Fruit fly (Drosophila melanogaster) whole organism, embryonic: ENCODE results near the gene Mgat4a.

Experiments
- Bteb2 ChIP-seq: fragments of 200-800 bp; sonication (Bioruptor generic); optimal IDR thresholded peaks from 2 replicates; lab custom pipeline; 2016; ENCODE audit warnings: missing biosample characterization, missing genetic modification characterization
- CG12155 ChIP-seq: fragments of 200-800 bp; sonication (Bioruptor generic); optimal IDR thresholded peaks from 3 replicates; lab custom pipeline; 2016; ENCODE audit warnings: missing biosample characterization, missing genetic modification characterization
- CG12659 ChIP-seq: fragments of 200-800 bp; sonication (Bioruptor generic); optimal IDR thresholded peaks from 3 replicates; lab custom pipeline; 2017; ENCODE audit warnings: mild to moderate bottlenecking, missing biosample characterization, missing genetic modification reagents, missing genetic modification characterization
- CG14441 ChIP-seq: fragments of 200-800 bp; sonication (Bioruptor generic); IDR thresholded peaks from 2 replicates; pipeline ENCODE4 v1.3.6; 2022; ENCODE audit warnings: missing biosample characterization, missing genetic modification characterization
- CG14710 ChIP-seq: fragments of 200-800 bp; sonication (Bioruptor generic); optimal IDR thresholded peaks from 3 replicates; lab custom pipeline; 2019; ENCODE audit warnings: missing biosample characterization, mild to moderate bottlenecking, missing genetic modification characterization, moderate library complexity
- CG16813 ChIP-seq: fragments of 200-800 bp; sonication (Bioruptor generic); IDR thresholded peaks from 3 replicates; pipeline ENCODE4 v1.3.6; 2022; ENCODE audit warnings: missing biosample characterization, missing genetic modification characterization; ENCODE audit not compliant: partially characterized antibody
- CG17328 ChIP-seq: fragments of 200-800 bp; sonication (Bioruptor generic); IDR thresholded peaks from 2 replicates; pipeline ENCODE4 v1.3.6; 2022; ENCODE audit warnings: missing biosample characterization, missing genetic modification characterization
- CG18764 ChIP-seq: fragments of 200-800 bp; sonication (Bioruptor generic); optimal IDR thresholded peaks from 3 replicates; lab custom pipeline; 2016; ENCODE audit warnings: missing biosample characterization, missing genetic modification characterization
- CG2120 ChIP-seq: fragments of 200-800 bp; sonication (Bioruptor generic); optimal IDR thresholded peaks from 3 replicates; lab custom pipeline; 2016; ENCODE audit warnings: missing biosample characterization, missing genetic modification characterization
- CG30403 ChIP-seq: fragments of 200-800 bp; sonication (Bioruptor generic); optimal IDR thresholded peaks from 3 replicates; lab custom pipeline; 2016; ENCODE audit warnings: missing biosample characterization, missing genetic modification characterization
- CG31224 ChIP-seq: fragments of 200-800 bp; sonication (Bioruptor generic); IDR thresholded peaks from 2 replicates; pipeline ENCODE4 v1.3.6; 2022; ENCODE audit warnings: missing biosample characterization, missing genetic modification characterization
- CG33213 ChIP-seq: fragments of 200-800 bp; sonication (Bioruptor generic); optimal IDR thresholded peaks from 3 replicates; lab custom pipeline; 2016; ENCODE audit warnings: missing biosample characterization, missing genetic modification characterization
- CG34224 ChIP-seq: fragments of 200-800 bp; sonication (Bioruptor generic); IDR thresholded peaks from 3 replicates; pipeline ENCODE4 v1.3.6; 2022; ENCODE audit warnings: missing biosample characterization, missing genetic modification characterization; ENCODE audit not compliant: partially characterized antibody
- CG4424 ChIP-seq: fragments of 200-800 bp; sonication (Bioruptor generic); optimal IDR thresholded peaks from 3 replicates; lab custom pipeline; 2016; ENCODE audit warnings: missing biosample characterization, missing genetic modification characterization
- CG8388 ChIP-seq: fragments of 200-800 bp; sonication (Bioruptor generic); optimal IDR thresholded peaks from 2 replicates; lab custom pipeline; 2019; ENCODE audit warnings: missing biosample characterization, mild to moderate bottlenecking, missing genetic modification characterization, moderate library complexity
- Dbx ChIP-seq: fragments of 200-800 bp; sonication (Bioruptor generic); IDR thresholded peaks from 3 replicates; pipeline ENCODE4 v1.3.6; 2022; ENCODE audit warnings: missing biosample characterization, missing genetic modification characterization
- Doc3 ChIP-seq: fragments of 200-800 bp; sonication (Bioruptor generic); IDR thresholded peaks from 3 replicates; pipeline ENCODE4 v1.3.6; 2022; ENCODE audit warnings: missing biosample characterization, missing genetic modification characterization; ENCODE audit not compliant: partially characterized antibody
- HLH3B ChIP-seq: fragments of 200-800 bp; sonication (Bioruptor generic); IDR thresholded peaks from 2 replicates; pipeline ENCODE4 v1.3.6; 2022; ENCODE audit warnings: missing biosample characterization, missing genetic modification characterization
- Hr3 ChIP-seq: fragments of 200-800 bp; sonication (Bioruptor generic); optimal IDR thresholded peaks from 3 replicates; lab custom pipeline; 2016; ENCODE audit warnings: missing biosample characterization, missing genetic modification characterization
- Max ChIP-seq: fragments of 200-800 bp; sonication (Bioruptor generic); optimal IDR thresholded peaks from 2 replicates; lab custom pipeline; 2016; ENCODE audit warnings: missing biosample characterization, mild to moderate bottlenecking, missing genetic modification characterization
- Mrtf ChIP-seq: fragments of 200-800 bp; sonication (Bioruptor generic); IDR thresholded peaks from 3 replicates; pipeline ENCODE4 v1.3.6; 2022; ENCODE audit warnings: missing biosample characterization, missing genetic modification characterization
- Myb ChIP-seq: fragments of 200-800 bp; sonication (Bioruptor generic); optimal IDR thresholded peaks from 2 replicates; lab custom pipeline; 2016; ENCODE audit warnings: missing biosample characterization, missing genetic modification characterization
- Neu2 ChIP-seq: fragments of 200-800 bp; sonication (Bioruptor generic); optimal IDR thresholded peaks from 3 replicates; lab custom pipeline; 2016; ENCODE audit warnings: missing biosample characterization, missing genetic modification characterization, borderline replicate concordance
- Side ChIP-seq: fragments of 200-800 bp; sonication (Bioruptor generic); optimal IDR thresholded peaks from 2 replicates; lab custom pipeline; 2016; ENCODE audit warnings: missing biosample characterization, missing genetic modification characterization
- Trl ChIP-seq, 3 experiments: fragments of >200 bp in 2 of 3; fragments of 200-800 bp in 1 of 3; sonication (Bioruptor generic) in 1 of 3; optimal IDR thresholded peaks; 2 replicates in 1 of 3; 3 replicates in 2 of 3; lab custom pipeline; 2016 to 2017; ENCODE audit warnings: missing biosample characterization in 1 of 3, missing genetic modification characterization in 1 of 3
- ase ChIP-seq: fragments of 200-800 bp; sonication (Bioruptor generic); IDR thresholded peaks from 3 replicates; pipeline ENCODE4 v1.3.6; 2022; ENCODE audit warnings: missing biosample characterization, missing genetic modification characterization
- cato ChIP-seq: fragments of 200-800 bp; sonication (Bioruptor generic); optimal IDR thresholded peaks from 2 replicates; lab custom pipeline; 2016; ENCODE audit warnings: missing biosample characterization, missing genetic modification characterization, borderline replicate concordance
- crc ChIP-seq: fragments of 200-800 bp; sonication (Bioruptor generic); optimal IDR thresholded peaks from 2 replicates; lab custom pipeline; 2016; ENCODE audit warnings: missing biosample characterization, missing genetic modification characterization
- dmrt99B ChIP-seq: fragments of 200-800 bp; sonication (Bioruptor generic); optimal IDR thresholded peaks from 2 replicates; lab custom pipeline; 2018; ENCODE audit warnings: missing biosample characterization, mild to moderate bottlenecking, missing genetic modification characterization, moderate library complexity
- ems ChIP-seq: fragments of 200-800 bp; sonication (Bioruptor generic); optimal IDR thresholded peaks from 3 replicates; lab custom pipeline; 2016; ENCODE audit warnings: missing biosample characterization, missing genetic modification characterization
- gfzf ChIP-seq: fragments of 200-800 bp; sonication (Bioruptor generic); optimal IDR thresholded peaks from 2 replicates; lab custom pipeline; 2016; ENCODE audit warnings: missing biosample characterization, mild to moderate bottlenecking, missing genetic modification characterization, moderate library complexity
- gsb-n ChIP-seq: fragments of 200-800 bp; sonication (Bioruptor generic); optimal IDR thresholded peaks from 3 replicates; lab custom pipeline; 2018; ENCODE audit warnings: missing biosample characterization, mild to moderate bottlenecking, missing genetic modification characterization
- her ChIP-seq: fragments of 200-800 bp; sonication (Bioruptor generic); optimal IDR thresholded peaks from 2 replicates; lab custom pipeline; 2016; ENCODE audit warnings: missing biosample characterization, missing genetic modification characterization
- inv ChIP-seq: fragments of 200-800 bp; sonication (Bioruptor generic); IDR thresholded peaks from 2 replicates; pipeline ENCODE4 v1.3.6; 2022; ENCODE audit warnings: missing biosample characterization, missing genetic modification characterization; ENCODE audit not compliant: partially characterized antibody
- jigr1 ChIP-seq: fragments of 200-800 bp; sonication (Bioruptor generic); IDR thresholded peaks from 3 replicates; pipeline ENCODE4 v1.3.6; 2022; ENCODE audit warnings: missing biosample characterization, missing genetic modification characterization
- ken ChIP-seq: fragments of 200-800 bp; sonication (Bioruptor generic); IDR thresholded peaks from 3 replicates; pipeline ENCODE4 v1.3.6; 2022; ENCODE audit warnings: missing biosample characterization, missing genetic modification characterization
- lilli ChIP-seq: fragments of 200-800 bp; sonication (Bioruptor generic); optimal IDR thresholded peaks from 3 replicates; lab custom pipeline; 2016; ENCODE audit warnings: missing biosample characterization, missing genetic modification characterization
- lmd ChIP-seq: fragments of 200-800 bp; sonication (Bioruptor generic); IDR thresholded peaks from 2 replicates; pipeline ENCODE4 v1.3.6; 2022; ENCODE audit warnings: missing biosample characterization, missing genetic modification characterization
- lola ChIP-seq, 3 experiments: fragments of >200 bp in 2 of 3; fragments of 200-800 bp in 1 of 3; sonication (Bioruptor generic) in 1 of 3; optimal IDR thresholded peaks; 2 replicates each; lab custom pipeline; 2017 to 2019; ENCODE audit warnings: missing biosample characterization in 3 of 3, missing genetic modification characterization in 3 of 3, mild to moderate bottlenecking in 1 of 3, moderate library complexity in 1 of 3
- pan ChIP-seq, 4 experiments: fragments of >200 bp in 3 of 4; fragments of 200-800 bp in 1 of 4; sonication (Bioruptor generic) in 1 of 4; optimal IDR thresholded peaks in 3 of 4; IDR thresholded peaks in 1 of 4; 2 replicates each; pipeline versions ENCODE4 v1.3.6 to Lab custom; 2017 to 2022; ENCODE audit warnings: missing biosample characterization in 2 of 4, missing genetic modification characterization in 2 of 4, mixed read lengths in 1 of 4
- ranshi ChIP-seq: fragments of 200-800 bp; sonication (Bioruptor generic); IDR thresholded peaks from 2 replicates; pipeline ENCODE4 v1.3.6; 2022; ENCODE audit warnings: missing biosample characterization, missing genetic modification characterization
- ssp ChIP-seq: fragments of 200-800 bp; sonication (Bioruptor generic); IDR thresholded peaks from 2 replicates; pipeline ENCODE4 v1.3.6; 2022; ENCODE audit warnings: missing biosample characterization, missing genetic modification characterization
- tgo ChIP-seq: fragments of 200-800 bp; sonication (Bioruptor generic); IDR thresholded peaks from 3 replicates; pipeline ENCODE4 v1.3.6; 2022; ENCODE audit warnings: missing biosample characterization, missing genetic modification characterization
- unc-4 ChIP-seq: fragments of 200-800 bp; sonication (Bioruptor generic); IDR thresholded peaks from 2 replicates; pipeline ENCODE4 v1.3.6; 2022; ENCODE audit warnings: missing biosample characterization, missing genetic modification characterization; ENCODE audit not compliant: partially characterized antibody
- wek ChIP-seq: fragments of 200-800 bp; sonication (Bioruptor generic); optimal IDR thresholded peaks from 3 replicates; lab custom pipeline; 2018; ENCODE audit warnings: missing biosample characterization, mild to moderate bottlenecking, missing genetic modification characterization, moderate library complexity
- zfh1 ChIP-seq: fragments of 200-800 bp; sonication (Bioruptor generic); IDR thresholded peaks from 3 replicates; pipeline ENCODE4 v1.3.6; 2022; ENCODE audit warnings: missing biosample characterization, missing genetic modification characterization

Gene Mgat4a

DNA sequence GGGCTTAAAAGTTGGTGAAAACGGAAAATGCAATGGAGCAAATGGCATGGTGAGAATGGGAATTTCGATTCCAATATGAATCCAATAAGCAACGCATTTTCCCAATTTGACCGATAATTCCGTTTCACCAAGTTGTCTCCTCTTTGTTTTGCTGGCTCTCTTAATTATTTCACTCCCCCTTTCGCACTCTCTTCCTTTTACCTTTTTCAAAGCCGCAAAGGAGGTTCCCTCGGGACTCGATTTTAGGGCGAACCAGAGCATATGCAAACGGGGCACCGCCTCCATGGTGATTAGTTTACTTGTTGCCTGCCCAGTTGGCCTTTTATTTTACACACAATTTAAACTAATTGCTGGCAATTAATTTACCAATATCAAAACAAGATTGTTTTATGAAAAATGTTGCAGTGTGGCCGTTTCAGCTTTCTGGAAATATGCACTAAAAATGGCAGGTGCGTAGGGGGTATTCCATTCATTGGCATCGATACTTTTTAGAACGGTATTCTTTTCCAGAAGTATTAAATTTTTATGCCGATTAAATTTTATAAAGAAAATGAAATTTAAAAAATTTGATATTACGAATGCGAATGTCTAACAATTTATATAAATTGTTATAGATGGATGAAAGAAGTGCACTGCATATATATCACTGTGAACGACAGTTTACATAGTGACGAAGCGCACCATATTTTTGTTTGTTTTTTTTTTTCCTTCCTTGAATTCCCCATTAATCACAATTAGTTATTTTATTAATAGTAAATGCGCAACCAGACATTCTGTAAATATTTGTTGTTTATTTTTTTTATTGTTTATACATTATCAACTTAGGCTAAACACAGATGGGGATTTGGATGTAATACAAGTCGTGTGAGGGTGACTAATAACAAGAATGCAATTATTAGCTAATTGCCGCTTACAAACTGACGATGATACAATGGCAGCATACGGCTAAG is 14.2 kb downstream of the Mgat4a start, which contains the start of gene mop (continued):
- TF ChIP-seq HLH3B (GFP tag; lab: Robert Waterston, UW) = peak; percentile 48
- peak; percentile 34 for TF ChIP-seq CG14710 (tag; lab: Kevin White, UChicago)
- peak; percentile 56; the same call in 1 of the 3 replicates for TF ChIP-seq jigr1 (GFP tag; lab: Robert Waterston, UW)
- peak; percentile 92 for TF ChIP-seq wek (GFP tag; lab: Kevin White, UChicago)
- peak; percentile 15 for TF ChIP-seq Bteb2 (GFP tag; lab: Kevin White, UChicago)
- no peak for TF ChIP-seq Myb (GFP tag; lab: Kevin White, UChicago)
- peak; percentile 62 for TF ChIP-seq CG17328 (GFP tag; lab: Robert Waterston, UW)
- peak; percentile 67; the same call in 2 of the 3 replicates for TF ChIP-seq tgo (GFP tag; lab: Robert Waterston, UW)
- peak; percentile 46 for TF ChIP-seq CG30403 (GFP tag; lab: Kevin White, UChicago)
- TF ChIP-seq ken (GFP tag; lab: Robert Waterston, UW) = 0 out of 3 replicates have a peak, but pooled peaks have one; percentile 45
- TF ChIP-seq ase (GFP tag; lab: Robert Waterston, UW) = peak; percentile 34; the same call in 1 of the 3 replicates
- no peak for TF ChIP-seq CG34224 (GFP tag; lab: Robert Waterston, UW)
- 0 out of 3 replicates have a peak, but pooled peaks have one; percentile 19 for TF ChIP-seq zfh1 (GFP tag; lab: Robert Waterston, UW)
- TF ChIP-seq gsb-n (tag; lab: Kevin White, UChicago) = no peak
- peak; percentile 41 for TF ChIP-seq lmd (GFP tag; lab: Robert Waterston, UW)
- TF ChIP-seq lilli = peak; percentile 32
- peak in 1 of 3 experiments; percentile 44 for TF ChIP-seq lola (GFP tag; optimal IDR thresholded peaks at IDR 0.05; lab: Kevin White, UChicago)
- TF ChIP-seq CG12659 (GFP tag; lab: Kevin White, UChicago) = peak; percentile 55
- TF ChIP-seq Mrtf = no peak
- TF ChIP-seq Dbx (GFP tag; lab: Robert Waterston, UW) = peak; percentile 70; the same call in 2 of the 3 replicates
- TF ChIP-seq Max (GFP tag; lab: Kevin White, UChicago) = no peak
- no peak for TF ChIP-seq dmrt99B
- TF ChIP-seq pan (optimal IDR thresholded peaks at IDR 0.05; lab: Kevin White, UChicago) = no peak
- TF ChIP-seq pan (GFP tag; optimal IDR thresholded peaks at IDR 0.05 in 1 of 2, IDR thresholded peaks at IDR 0.05 in 1 of 2) = peak in 1 of 2 experiments; percentile 68
- peak; percentile 31 for TF ChIP-seq CG4424 (GFP tag; lab: Kevin White, UChicago)
- peak; percentile 68 for TF ChIP-seq unc-4 (GFP tag; lab: Robert Waterston, UW)
- TF ChIP-seq ssp (GFP tag; lab: Robert Waterston, UW) = no peak
- peak; percentile 33 for TF ChIP-seq Hr3
- TF ChIP-seq Side = peak; percentile 41
- peak; percentile 35; the same call in 1 of the 2 replicates for TF ChIP-seq ranshi (GFP tag; lab: Robert Waterston, UW)
- TF ChIP-seq CG18764 (GFP tag; lab: Kevin White, UChicago) = peak; percentile 1
- TF ChIP-seq CG33213 = peak; percentile 45
- no peak for TF ChIP-seq Neu2 (GFP tag; lab: Kevin White, UChicago)
- TF ChIP-seq CG8388 (GFP tag; lab: Kevin White, UChicago) = peak; percentile 10
- peak; percentile 42; the same call in 1 of the 3 replicates for TF ChIP-seq Doc3 (GFP tag; lab: Robert Waterston, UW)
- TF ChIP-seq CG14441 (GFP tag; lab: Robert Waterston, UW) = peak; percentile 63
- TF ChIP-seq Trl (optimal IDR thresholded peaks at IDR 0.05; lab: Kevin White, UChicago) = peak; percentile 57 to 59
- no peak for TF ChIP-seq Trl (GFP tag; optimal IDR thresholded peaks at IDR 0.05; lab: Kevin White, UChicago)
- TF ChIP-seq CG31224 = peak; percentile 27; the same call in 1 of the 2 replicates
- TF ChIP-seq CG16813 (GFP tag; lab: Robert Waterston, UW) = peak; percentile 39; the same call in 1 of the 3 replicates
- TF ChIP-seq CG2120 (GFP tag; lab: Kevin White, UChicago) = peak; percentile 64
- peak; percentile 40; the same call in 1 of the 2 replicates for TF ChIP-seq inv
- no peak for TF ChIP-seq crc (GFP tag; lab: Kevin White, UChicago)
- TF ChIP-seq her (GFP tag; lab: Kevin White, UChicago) = peak; percentile 0
- TF ChIP-seq gfzf (GFP tag; lab: Kevin White, UChicago) = peak; percentile 79
- TF ChIP-seq ems (GFP tag; lab: Kevin White, UChicago) = peak; percentile 23
- peak; percentile 2 for TF ChIP-seq cato (GFP tag; lab: Kevin White, UChicago)
- peak; percentile 44 for TF ChIP-seq CG12155 (GFP tag; lab: Kevin White, UChicago)
